Fruit fly (Drosophila melanogaster) whole organism, adult: ENCODE results near the gene Fpgs2.

Source experiments
- CG11617 ChIP-seq: fragments of 200-800 bp; sonication (Bioruptor generic); optimal IDR thresholded peaks from 2 replicates; lab custom pipeline; 2017; ENCODE audit warnings: mild to moderate bottlenecking, missing biosample characterization, missing genetic modification reagents, missing genetic modification characterization
- CG12768 ChIP-seq: fragments of 200-800 bp; sonication (Bioruptor generic); optimal IDR thresholded peaks from 2 replicates; lab custom pipeline; 2017; ENCODE audit warnings: missing biosample characterization, missing genetic modification characterization, mild to moderate bottlenecking, moderate library complexity, missing genetic modification reagents
- CG14711 ChIP-seq: fragments of 200-800 bp; sonication (Bioruptor generic); optimal IDR thresholded peaks from 2 replicates; lab custom pipeline; 2018; ENCODE audit warnings: missing biosample characterization, mild to moderate bottlenecking, missing genetic modification characterization, moderate library complexity
- CG1620 ChIP-seq: fragments of 200-800 bp; sonication (Bioruptor generic); optimal IDR thresholded peaks from 2 replicates; lab custom pipeline; 2016; ENCODE audit warnings: missing biosample characterization, missing genetic modification characterization
- CG33017 ChIP-seq: fragments of 200-800 bp; sonication (Bioruptor generic); optimal IDR thresholded peaks from 2 replicates; lab custom pipeline; 2018; ENCODE audit warnings: missing biosample characterization, mild to moderate bottlenecking, missing genetic modification characterization, moderate library complexity
- CG5204 ChIP-seq: fragments of 200-800 bp; sonication (Bioruptor generic); optimal IDR thresholded peaks from 2 replicates; lab custom pipeline; 2016; ENCODE audit warnings: missing biosample characterization, missing genetic modification characterization
- CG7045 ChIP-seq: fragments of 200-800 bp; sonication (Bioruptor generic); optimal IDR thresholded peaks from 2 replicates; lab custom pipeline; 2017; ENCODE audit warnings: missing biosample characterization, mild to moderate bottlenecking, missing genetic modification characterization
- CG7101 ChIP-seq: fragments of 200-800 bp; sonication (Bioruptor generic); optimal IDR thresholded peaks from 2 replicates; lab custom pipeline; 2018; ENCODE audit warnings: missing biosample characterization, mild to moderate bottlenecking, missing genetic modification characterization, moderate library complexity
- Clk ChIP-seq: fragments of 200-800 bp; sonication (Bioruptor generic); optimal IDR thresholded peaks from 2 replicates; lab custom pipeline; 2017; ENCODE audit warnings: missing biosample characterization, missing genetic modification characterization
- Crg-1 ChIP-seq: fragments of 200-800 bp; sonication (Bioruptor generic); optimal IDR thresholded peaks from 2 replicates; lab custom pipeline; 2016; ENCODE audit warnings: missing biosample characterization, missing genetic modification characterization
- Hr96 ChIP-seq: fragments of 200-800 bp; sonication (Bioruptor generic); optimal IDR thresholded peaks from 2 replicates; lab custom pipeline; 2016; ENCODE audit warnings: missing biosample characterization, missing genetic modification characterization
- Mnt ChIP-seq: fragments of 200-800 bp; sonication (Bioruptor generic); optimal IDR thresholded peaks from 2 replicates; lab custom pipeline; 2016; ENCODE audit warnings: missing biosample characterization, mild to moderate bottlenecking, missing genetic modification characterization
- bab1 ChIP-seq: fragments of 200-800 bp; sonication (Bioruptor generic); optimal IDR thresholded peaks from 3 replicates; lab custom pipeline; 2019; ENCODE audit warnings: missing biosample characterization, mild to moderate bottlenecking, missing genetic modification characterization, moderate library complexity
- cic ChIP-seq: fragments of 200-800 bp; sonication (Bioruptor generic); optimal IDR thresholded peaks from 2 replicates; lab custom pipeline; 2017; ENCODE audit warnings: missing biosample characterization, mild to moderate bottlenecking, missing genetic modification characterization, moderate library complexity
- cnc ChIP-seq, 2 experiments: fragments of >200 bp; optimal IDR thresholded peaks; 2 replicates each; lab custom pipeline; 2017
- kay ChIP-seq: fragments of 200-800 bp; sonication (Bioruptor generic); peaks from one replicate; lab custom pipeline; 2016; ENCODE audit warnings: missing biosample characterization, missing genetic modification characterization, borderline replicate concordance
- ovo ChIP-seq: fragments of 200-800 bp; sonication (Bioruptor generic); optimal IDR thresholded peaks from 2 replicates; lab custom pipeline; 2016; ENCODE audit warnings: missing biosample characterization, missing genetic modification characterization
- pad ChIP-seq: fragments of 200-800 bp; sonication (Bioruptor generic); optimal IDR thresholded peaks from 3 replicates; lab custom pipeline; 2017; ENCODE audit warnings: missing biosample characterization, missing genetic modification characterization, mild to moderate bottlenecking, moderate library complexity, missing genetic modification reagents
- tj ChIP-seq: fragments of 200-800 bp; sonication (Bioruptor generic); optimal IDR thresholded peaks from 3 replicates; lab custom pipeline; 2017; ENCODE audit warnings: missing biosample characterization, mild to moderate bottlenecking, missing genetic modification characterization, moderate library complexity
- toe ChIP-seq: fragments of 200-800 bp; sonication (Bioruptor generic); optimal IDR thresholded peaks from 2 replicates; lab custom pipeline; 2016; ENCODE audit warnings: missing biosample characterization, missing genetic modification characterization

Gene Fpgs2

dm6 chr2L:3914188-3914587 is at the start of gene Fpgs2:
Gene Fpgs2, minus strand, starts transcription at chr2L:3914288.
- TF ChIP-seq CG33017 (tag; lab: Kevin White, UChicago) (no peak), Crg-1 (GFP tag; lab: Kevin White, UChicago) (no peak), CG7101 (tag; lab: Kevin White, UChicago) (no peak), pad (GFP tag; lab: Kevin White, UChicago) (no peak), kay (GFP tag; lab: Kevin White, UChicago) (no peak), bab1 (GFP tag; lab: Kevin White, UChicago) (no peak), CG11617 (GFP tag; lab: Kevin White, UChicago) (no peak), CG1620 (GFP tag; lab: Kevin White, UChicago) (no peak), cic (GFP tag; lab: Kevin White, UChicago) (no peak), Mnt (no peak), Clk (GFP tag; lab: Kevin White, UChicago) (no peak), tj (GFP tag; lab: Kevin White, UChicago) (no peak), CG14711 (no peak)

DNA sequence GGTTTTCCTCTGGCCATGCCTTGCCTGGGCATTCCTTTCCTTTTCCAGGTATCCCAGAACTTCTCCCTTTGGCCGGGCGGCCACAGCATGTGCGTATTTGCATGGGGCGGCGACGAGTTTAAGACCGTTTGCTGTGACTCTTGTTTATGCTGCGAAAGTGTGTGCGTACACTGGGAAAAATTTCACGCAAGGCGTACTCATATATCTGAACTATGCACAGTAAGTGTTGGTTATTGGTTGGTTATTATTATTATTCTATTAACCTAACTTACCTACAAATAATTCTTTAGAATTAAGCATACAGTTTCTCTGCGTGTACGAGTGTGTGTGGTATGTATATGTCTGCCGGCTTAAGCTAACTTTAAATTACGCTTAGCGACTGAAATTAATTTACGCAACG is 28.0 kb upstream of the Fpgs2 start:
- no peak for TF ChIP-seq CG7101 (tag; lab: Kevin White, UChicago)
- TF ChIP-seq cic (GFP tag; lab: Kevin White, UChicago): no peak
- TF ChIP-seq CG1620 (GFP tag; lab: Kevin White, UChicago): no peak
- TF ChIP-seq pad (GFP tag; lab: Kevin White, UChicago): no peak
- no peak for TF ChIP-seq CG7045
- no peak for TF ChIP-seq Clk (GFP tag; lab: Kevin White, UChicago)
- TF ChIP-seq tj (GFP tag; lab: Kevin White, UChicago): no peak
- TF ChIP-seq kay (GFP tag; lab: Kevin White, UChicago): no peak
- TF ChIP-seq CG14711: no peak
- TF ChIP-seq Mnt: no peak
- TF ChIP-seq Crg-1 (GFP tag; lab: Kevin White, UChicago): no peak
- no peak for TF ChIP-seq toe
- TF ChIP-seq CG5204: no peak
- no peak for TF ChIP-seq bab1 (GFP tag; lab: Kevin White, UChicago)

dm6 chr2L:3940302-3940701 is 26.2 kb upstream of the Fpgs2 start:
- TF ChIP-seq ovo (no peak), toe (no peak), Hr96 (no peak), bab1 (GFP tag; lab: Kevin White, UChicago) (no peak), CG14711 (no peak), Clk (GFP tag; lab: Kevin White, UChicago) (no peak), CG5204 (no peak)

DNA sequence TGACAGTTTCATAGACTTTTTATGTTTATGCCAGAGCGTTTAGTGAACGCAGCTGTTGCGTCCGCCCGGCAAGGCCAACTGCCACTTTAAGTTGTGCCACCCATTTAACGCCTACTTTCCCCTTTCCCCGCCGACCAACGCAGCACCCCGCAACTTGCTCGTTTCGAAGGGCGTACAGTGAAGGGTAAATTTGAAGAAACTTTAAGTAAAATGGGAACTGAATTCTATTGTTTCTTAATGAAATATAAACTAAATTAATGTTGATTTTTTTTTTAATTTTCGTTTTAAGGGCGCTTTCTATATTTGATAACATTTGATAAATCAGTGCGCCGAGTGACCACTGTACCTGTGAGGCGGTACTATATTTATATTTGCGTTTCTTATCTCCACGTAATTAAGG is 24.7 kb upstream of the Fpgs2 start:
- TF ChIP-seq Hr96 (no peak), CG7045 (no peak), CG33017 (tag; lab: Kevin White, UChicago) (no peak), cic (GFP tag; lab: Kevin White, UChicago) (no peak), ovo (no peak), tj (GFP tag; lab: Kevin White, UChicago) (no peak), Mnt (no peak), bab1 (GFP tag; lab: Kevin White, UChicago) (no peak), CG14711 (no peak), pad (GFP tag; lab: Kevin White, UChicago) (no peak), Clk (GFP tag; lab: Kevin White, UChicago) (no peak)

DNA sequence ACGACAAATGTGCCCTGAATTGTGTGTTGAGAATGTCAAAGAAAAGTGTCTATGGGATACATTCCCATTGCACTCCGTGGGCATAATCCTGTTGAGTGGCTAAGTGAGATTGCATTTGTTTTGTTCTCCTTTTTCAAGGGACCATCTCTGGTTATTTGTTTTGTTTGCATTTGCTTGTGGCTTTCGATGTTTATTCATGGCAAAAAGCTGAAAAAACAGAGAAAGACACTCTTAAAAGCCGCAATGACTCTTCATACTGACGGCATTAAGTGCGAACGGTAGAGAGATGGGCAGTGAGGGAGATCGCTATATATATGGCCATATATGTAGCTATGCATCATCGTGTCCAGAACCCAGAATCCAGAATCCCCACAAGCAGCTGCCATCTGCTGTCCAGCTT is 21.7 kb upstream of the Fpgs2 start:
- TF ChIP-seq ovo (no peak), tj (GFP tag; lab: Kevin White, UChicago) (no peak), CG7045 (no peak), toe (no peak), CG1620 (GFP tag; lab: Kevin White, UChicago) (no peak), CG33017 (tag; lab: Kevin White, UChicago) (no peak), CG7101 (tag; lab: Kevin White, UChicago) (no peak), Hr96 (no peak), pad (GFP tag; lab: Kevin White, UChicago) (no peak), Mnt (no peak), Clk (GFP tag; lab: Kevin White, UChicago) (no peak), CG11617 (GFP tag; lab: Kevin White, UChicago) (no peak), CG5204 (no peak), bab1 (GFP tag; lab: Kevin White, UChicago) (no peak), CG14711 (no peak), cnc (optimal IDR thresholded peaks at IDR 0.05; lab: Kevin White, UChicago) (no peak), kay (GFP tag; lab: Kevin White, UChicago) (no peak), Crg-1 (GFP tag; lab: Kevin White, UChicago) (no peak), cic (GFP tag; lab: Kevin White, UChicago) (no peak), CG12768 (no peak)

- no peak for TF ChIP-seq CG33017 (tag; lab: Kevin White, UChicago)
- TF ChIP-seq kay (GFP tag; lab: Kevin White, UChicago): no peak
- TF ChIP-seq Crg-1 (GFP tag; lab: Kevin White, UChicago): no peak
- no peak for TF ChIP-seq CG11617 (GFP tag; lab: Kevin White, UChicago)
- TF ChIP-seq Mnt: no peak
- no peak for TF ChIP-seq CG12768
- no peak for TF ChIP-seq CG5204
- TF ChIP-seq tj (GFP tag; lab: Kevin White, UChicago): no peak
- TF ChIP-seq bab1 (GFP tag; lab: Kevin White, UChicago): no peak
- no peak for TF ChIP-seq Hr96
- TF ChIP-seq cnc (optimal IDR thresholded peaks at IDR 0.05; lab: Kevin White, UChicago): no peak
- TF ChIP-seq cic (GFP tag; lab: Kevin White, UChicago): no peak
- no peak for TF ChIP-seq ovo
- no peak for TF ChIP-seq toe
- no peak for TF ChIP-seq pad (GFP tag; lab: Kevin White, UChicago)
- TF ChIP-seq Clk (GFP tag; lab: Kevin White, UChicago): no peak
- no peak for TF ChIP-seq CG7101 (tag; lab: Kevin White, UChicago)
- TF ChIP-seq CG1620 (GFP tag; lab: Kevin White, UChicago): no peak
Measured at dm6 chr2L:3935014-3935413, 20.9 kb upstream of the Fpgs2 start.
